Fruit fly (Drosophila melanogaster): ENCODE measurements around the gene klu.

DNA sequence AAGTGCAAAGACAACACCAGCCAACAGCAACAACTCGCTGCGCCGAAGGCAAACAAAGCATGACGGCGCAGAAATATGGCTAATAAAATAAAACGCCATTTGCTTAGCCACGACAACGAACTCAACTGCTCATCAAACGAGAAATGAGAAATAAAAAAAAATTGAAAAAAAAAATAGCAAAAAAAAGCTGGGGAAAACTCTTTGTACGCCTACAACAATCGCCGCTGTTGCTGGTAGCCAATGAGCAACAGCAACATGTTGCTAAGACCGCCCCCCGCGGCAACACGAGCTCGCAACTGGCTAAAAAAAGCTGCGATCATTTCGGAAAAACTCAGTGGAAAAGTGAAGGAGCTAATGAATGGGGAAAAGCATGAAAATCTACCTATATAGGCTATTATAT lies 19.1 kb downstream of the klu start:
- TF ChIP-seq CG8478 (optimal IDR thresholded peaks at IDR 0.05) (no peak), CTCF (optimal IDR thresholded peaks at IDR 0.05) (no peak)
